Worm (Caenorhabditis elegans) whole organism, young adult: Measurements from ENCODE around the gene hmit-1.2.

Experiments used
- aptf-3 ChIP-seq: fragments of 200-800 bp; sonication (Bioruptor generic); IDR thresholded peaks from 2 replicates; pipeline ENCODE4 v1.3.6; 2022; ENCODE audit warnings: missing genetic modification characterization, missing compliant biosample characterization
- dpff-1 ChIP-seq: sonication (generic microtip); optimal IDR thresholded peaks from 2 replicates; lab custom pipeline; 2017; ENCODE audit warnings: mild to moderate bottlenecking, missing genetic modification characterization, missing compliant biosample characterization
- ekl-4 ChIP-seq: fragments of 200-800 bp; sonication (Bioruptor generic); IDR thresholded peaks from 2 replicates; pipeline ENCODE4 v1.3.6; 2022; ENCODE audit warnings: missing genetic modification reagents, missing genetic modification characterization, missing compliant biosample characterization
- mxl-1 ChIP-seq: sonication (generic microtip); optimal IDR thresholded peaks from 2 replicates; lab custom pipeline; 2016; ENCODE audit warnings: missing genetic modification characterization, missing compliant biosample characterization
- snpc-4 ChIP-seq, 5 experiments: fragments of 150-350 bp in 1 of 5; sonication (generic microtip) in 4 of 5; optimal IDR thresholded peaks; 2 replicates each; lab custom pipeline; 2014 to 2018; ENCODE audit warnings: missing genetic modification characterization in 5 of 5, missing biosample characterization in 3 of 5, antibody characterized with exemption in 2 of 5, mild to moderate bottlenecking in 2 of 5, missing compliant biosample characterization in 2 of 5, missing genotype in 2 of 5, moderate library complexity in 2 of 5, missing genetic modification reagents in 1 of 5
- unc-62 ChIP-seq: fragments of 150-350 bp; optimal IDR thresholded peaks from 2 replicates; lab custom pipeline; 2014; ENCODE audit warnings: missing biosample characterization, missing genetic modification reagents, missing genetic modification characterization

- TF ChIP-seq dpff-1 (tag; lab: Kevin White, UChicago): no peak
- no peak for TF ChIP-seq ekl-4 (GFP tag; lab: Robert Waterston, UW)
- no peak for TF ChIP-seq mxl-1 (tag; lab: Kevin White, UChicago)
- no peak for TF ChIP-seq aptf-3 (GFP tag; lab: Robert Waterston, UW)
- TF ChIP-seq snpc-4 (GFP tag; optimal IDR thresholded peaks at IDR 0.05; lab: Kevin White, UChicago): no peak
- no peak for TF ChIP-seq snpc-4 (tag; optimal IDR thresholded peaks at IDR 0.05; lab: Kevin White, UChicago)
- TF ChIP-seq unc-62 (GFP tag; lab: Kevin White, UChicago): no peak
Observed at ce11 chrV:18564786-18565185, 40.2 kb downstream of the hmit-1.2 start, which contains the start of gene srg-34.
